Worm (Caenorhabditis elegans): ENCODE measurements around the gene Y14H12A.1.

Y14H12A.1 gene

DNA sequence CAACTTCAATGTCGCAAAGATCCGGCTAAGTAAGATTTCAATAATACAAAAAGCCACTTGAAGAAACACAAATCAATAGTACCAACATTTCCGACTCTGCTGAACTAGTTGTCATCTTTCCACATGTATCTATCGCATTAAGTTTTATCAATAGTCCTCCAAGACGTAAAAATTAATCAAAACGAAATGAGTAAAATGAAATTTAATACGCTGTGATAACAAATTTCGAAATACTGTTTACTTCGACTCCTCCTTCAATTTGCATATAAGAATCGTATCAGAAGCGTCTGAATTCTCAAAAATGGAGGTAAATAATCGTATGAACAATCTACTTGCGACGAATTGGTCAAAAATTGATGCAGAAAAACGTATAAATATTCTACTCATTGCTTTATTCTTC is 2.3 kb upstream of the Y14H12A.1 start:
- TF ChIP-seq peb-1 (tag; optimal IDR thresholded peaks at IDR 0.05) (no peak), lin-11 (tag; optimal IDR thresholded peaks at IDR 0.05) (no peak), fos-1 (tag; optimal IDR thresholded peaks at IDR 0.05) (peak; percentile 81)

DNA sequence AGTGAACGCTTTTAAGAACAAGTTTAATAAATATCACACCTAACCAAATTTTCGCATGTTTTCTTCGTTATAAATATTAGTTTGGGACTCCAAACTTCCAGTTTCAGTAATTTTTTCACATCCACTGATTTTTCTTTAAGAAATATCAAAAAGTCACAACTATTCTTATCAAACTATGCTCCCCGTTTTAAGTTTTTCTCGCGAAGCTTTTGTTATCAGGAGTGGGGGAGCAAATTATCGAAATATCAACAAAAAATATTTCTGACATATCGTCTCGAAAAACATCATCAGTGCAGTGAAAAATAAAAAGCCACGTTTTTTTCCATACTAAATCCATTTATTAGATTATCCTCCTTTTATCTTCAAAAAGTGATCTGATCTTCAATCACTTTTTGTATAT is 966 bp upstream of the Y14H12A.1 start:
- TF ChIP-seq lin-39 (tag; optimal IDR thresholded peaks at IDR 0.05) (no peak), fos-1 (tag; optimal IDR thresholded peaks at IDR 0.05) (peak; percentile 61)

- no peak for TF ChIP-seq ceh-82 (tag; optimal IDR thresholded peaks at IDR 0.05)
- peak; percentile 5 for TF ChIP-seq fos-1 (tag; optimal IDR thresholded peaks at IDR 0.05)
Measured at ce11 chrII:3996005-3996404, 3.0 kb downstream of the Y14H12A.1 start, which contains the start of gene clc-22. clc-22 (minus strand) TSS chrII:3996075.

DNA sequence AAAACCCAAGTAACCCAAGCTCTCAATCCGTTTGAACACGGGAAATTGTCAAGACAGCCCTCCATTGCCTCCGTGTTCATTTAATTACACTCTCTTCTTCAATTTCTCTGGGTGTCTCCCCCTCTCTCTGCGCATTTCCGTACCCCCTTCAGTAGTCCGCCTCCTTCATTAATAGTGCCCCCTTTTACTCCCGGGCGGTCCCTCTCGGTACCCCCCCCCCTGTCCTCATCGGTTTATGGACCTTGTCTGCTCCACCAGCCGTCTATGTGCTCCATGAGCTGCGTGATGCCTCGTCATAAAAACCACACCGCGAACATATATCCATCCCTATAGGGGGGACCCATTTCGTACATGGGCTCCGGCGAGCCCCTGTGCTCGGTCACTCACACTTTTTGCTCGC is 6.5 kb downstream of the Y14H12A.1 start:
- no peak for TF ChIP-seq elt-3 (tag; optimal IDR thresholded peaks at IDR 0.05)
- TF ChIP-seq sem-4 (tag; optimal IDR thresholded peaks at IDR 0.05): no peak
- TF ChIP-seq snpc-4 (tag; optimal IDR thresholded peaks at IDR 0.05): no peak
- no peak for TF ChIP-seq nhr-237 (tag; optimal IDR thresholded peaks at IDR 0.05)

DNA sequence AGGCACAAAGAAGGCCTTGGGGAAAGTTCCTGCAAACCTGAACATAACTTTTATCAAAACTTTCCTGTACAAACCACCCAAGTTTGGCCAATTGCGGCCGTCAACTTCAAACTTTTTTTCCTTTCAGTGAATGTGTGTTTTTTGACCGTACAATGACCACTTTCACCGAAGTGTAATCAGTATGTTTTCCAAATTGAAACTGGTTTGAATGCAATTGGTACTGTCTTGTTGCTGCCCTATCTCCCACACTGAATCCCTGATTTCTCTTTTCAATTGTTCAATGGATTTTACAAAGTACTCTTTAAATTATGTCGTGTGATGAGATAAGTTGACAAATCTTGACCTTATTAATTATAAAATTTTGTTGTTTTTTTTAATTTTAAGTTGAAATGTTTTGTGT is 7.4 kb downstream of the Y14H12A.1 start:
- TF ChIP-seq nhr-10 (tag; optimal IDR thresholded peaks at IDR 0.05): no peak
- no peak for TF ChIP-seq lsy-2 (tag; optimal IDR thresholded peaks at IDR 0.05)
- no peak for TF ChIP-seq peb-1 (tag; optimal IDR thresholded peaks at IDR 0.05)
- TF ChIP-seq unc-39 (tag; optimal IDR thresholded peaks at IDR 0.05): no peak
- TF ChIP-seq elt-1 (tag; optimal IDR thresholded peaks at IDR 0.05): no peak
- TF ChIP-seq unc-62 (GFP tag; optimal IDR thresholded peaks at IDR 0.05): no peak

DNA sequence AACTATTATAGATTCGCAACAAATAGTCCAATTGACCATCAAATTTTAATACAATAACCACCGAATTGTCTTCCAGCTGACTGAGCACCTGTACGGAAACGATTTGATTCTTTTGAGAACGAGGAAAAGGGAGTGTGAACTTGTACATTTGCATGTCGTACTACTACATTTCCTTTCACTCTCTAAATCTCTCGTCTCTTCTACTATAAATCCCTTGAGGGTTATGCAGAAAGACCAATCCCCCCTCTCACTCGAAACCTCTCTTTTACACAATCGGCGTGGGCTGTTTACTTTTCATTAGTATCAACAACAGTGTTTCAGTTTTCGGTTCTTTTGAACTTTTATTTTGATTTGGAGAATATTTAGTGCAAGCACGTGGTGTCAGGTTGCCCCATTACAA is 9.1 kb downstream of the Y14H12A.1 start:
- no peak for TF ChIP-seq skn-1 (tag; optimal IDR thresholded peaks at IDR 0.05)
- no peak for TF ChIP-seq unc-39 (tag; optimal IDR thresholded peaks at IDR 0.05)
- no peak for TF ChIP-seq F13H6.1 (tag; optimal IDR thresholded peaks at IDR 0.05)
- no peak for TF ChIP-seq R02D3.7 (tag; optimal IDR thresholded peaks at IDR 0.05)
- TF ChIP-seq sma-9 (GFP tag; optimal IDR thresholded peaks at IDR 0.05): no peak
- no peak for TF ChIP-seq sma-9 (tag; optimal IDR thresholded peaks at IDR 0.05)
- TF ChIP-seq zag-1 (tag; optimal IDR thresholded peaks at IDR 0.05): no peak
- TF ChIP-seq nhr-6 (tag; optimal IDR thresholded peaks at IDR 0.05): no peak
- TF ChIP-seq unc-62 (GFP tag; optimal IDR thresholded peaks at IDR 0.05): no peak
- no peak for TF ChIP-seq nhr-129 (tag; optimal IDR thresholded peaks at IDR 0.05)
- no peak for TF ChIP-seq Y55F3AM.14 (GFP tag; optimal IDR thresholded peaks at IDR 0.05)
- no peak for TF ChIP-seq lin-39 (tag; optimal IDR thresholded peaks at IDR 0.05)
- no peak for TF ChIP-seq C34F6.9 (tag; optimal IDR thresholded peaks at IDR 0.05)
- no peak for TF ChIP-seq nhr-11 (tag; optimal IDR thresholded peaks at IDR 0.05)

ce11 chrII:4004614-4005013 is 11.6 kb downstream of the Y14H12A.1 start, which contains the start of gene ephx-1:
ephx-1 (plus strand) TSS chrII:4004914.
- TF ChIP-seq lin-11 (tag; optimal IDR thresholded peaks at IDR 0.05) (no peak), mdl-1 (tag; optimal IDR thresholded peaks at IDR 0.05) (no peak), lin-39 (tag; optimal IDR thresholded peaks at IDR 0.05) (no peak)

DNA sequence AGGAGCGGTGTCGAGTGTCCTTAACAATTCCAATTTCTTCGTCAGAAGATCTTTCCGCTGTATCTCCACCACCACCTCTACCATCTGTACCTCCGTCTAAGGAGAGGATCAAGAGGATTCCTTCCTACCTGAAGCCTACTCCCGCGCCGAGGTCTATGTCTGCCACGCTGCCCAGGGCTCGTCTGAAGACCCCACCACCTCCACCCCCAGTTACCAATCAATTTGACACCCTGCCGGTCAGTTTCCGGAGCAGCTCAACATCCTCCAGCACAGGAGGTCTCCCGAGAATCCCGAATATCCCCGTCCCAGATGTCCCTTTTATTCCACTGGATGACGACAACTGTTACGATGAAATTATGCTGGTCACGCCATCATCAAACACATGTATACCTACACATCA is 15.0 kb downstream of the Y14H12A.1 start:
- no peak for TF ChIP-seq ZK546.5 (tag; optimal IDR thresholded peaks at IDR 0.05)
- TF ChIP-seq blmp-1 (tag; optimal IDR thresholded peaks at IDR 0.05; ENCODE audit: insufficient read depth): no peak
- TF ChIP-seq lin-13 (GFP tag; optimal IDR thresholded peaks at IDR 0.05): no peak
- no peak for TF ChIP-seq R02D3.7 (tag; optimal IDR thresholded peaks at IDR 0.05)
- no peak for TF ChIP-seq peb-1 (tag; optimal IDR thresholded peaks at IDR 0.05)
- TF ChIP-seq unc-55 (GFP tag; optimal IDR thresholded peaks at IDR 0.05): no peak
- no peak for TF ChIP-seq gmeb-1 (tag; optimal IDR thresholded peaks at IDR 0.05)
- no peak for TF ChIP-seq nhr-12 (tag; optimal IDR thresholded peaks at IDR 0.05)
- TF ChIP-seq nhr-129 (tag; optimal IDR thresholded peaks at IDR 0.05): no peak
- no peak for TF ChIP-seq ama-1 (optimal IDR thresholded peaks at IDR 0.05)
- TF ChIP-seq sma-9 (GFP tag; optimal IDR thresholded peaks at IDR 0.05): no peak
- no peak for TF ChIP-seq sma-9 (tag; optimal IDR thresholded peaks at IDR 0.05)
- TF ChIP-seq sem-4 (tag; optimal IDR thresholded peaks at IDR 0.05): no peak
- TF ChIP-seq nhr-77 (tag; optimal IDR thresholded peaks at IDR 0.05): no peak
- no peak for TF ChIP-seq ztf-11 (tag; optimal IDR thresholded peaks at IDR 0.05)
- TF ChIP-seq aly-2 (tag; optimal IDR thresholded peaks at IDR 0.05): no peak

Data from whole organism, L2 larva.